Worm (Caenorhabditis elegans) whole organism, L1 larva: ENCODE measurements around the gene K05B2.4.

Experiments
- F16B12.6 ChIP-seq: fragments of 150-350 bp; optimal IDR thresholded peaks from 2 replicates; lab custom pipeline; 2014; ENCODE audit warnings: missing biosample characterization, missing genetic modification characterization
- Y116A8C.19 ChIP-seq: sonication (generic microtip); optimal IDR thresholded peaks from 2 replicates; lab custom pipeline; 2016; ENCODE audit warnings: missing compliant biosample characterization, missing genetic modification characterization, borderline replicate concordance
- ceh-8 ChIP-seq: fragments of 200-800 bp; sonication (Bioruptor generic); optimal IDR thresholded peaks from 2 replicates; lab custom pipeline; 2018; ENCODE audit warnings: mild to moderate bottlenecking, missing genetic modification characterization, moderate library complexity, missing compliant biosample characterization
- ceh-82 ChIP-seq, 3 experiments: fragments of 150-350 bp in 1 of 3; sonication (generic microtip) in 2 of 3; optimal IDR thresholded peaks; 2 replicates each; lab custom pipeline; 2014 to 2017; ENCODE audit warnings: missing biosample characterization in 3 of 3, missing genetic modification characterization in 3 of 3
- dpl-1 ChIP-seq, 3 experiments: fragments of 150-350 bp in 2 of 3; sonication (generic microtip) in 1 of 3; optimal IDR thresholded peaks; 2 replicates each; lab custom pipeline; 2014 to 2017; ENCODE audit warnings: missing biosample characterization in 3 of 3, missing genetic modification characterization in 3 of 3, missing genetic modification reagents in 3 of 3
- efl-3 ChIP-seq: fragments of 200-800 bp; sonication (Bioruptor generic); optimal IDR thresholded peaks from 2 replicates; lab custom pipeline; 2018; ENCODE audit warnings: mild to moderate bottlenecking, missing genetic modification characterization, missing compliant biosample characterization
- egl-13 ChIP-seq: sonication (generic microtip); optimal IDR thresholded peaks from 2 replicates; lab custom pipeline; 2016; ENCODE audit warnings: missing genotype, missing genetic modification reagents, missing genetic modification characterization, missing compliant biosample characterization
- elt-2 ChIP-seq: sonication (generic microtip); optimal IDR thresholded peaks from 2 replicates; lab custom pipeline; 2016; ENCODE audit warnings: missing genetic modification characterization, mild to moderate bottlenecking, inconsistent platforms, missing compliant biosample characterization, missing genetic modification reagents
- elt-3 ChIP-seq, 6 experiments: fragments of 150-350 bp in 1 of 6; sonication (generic microtip); optimal IDR thresholded peaks; 2 replicates each; lab custom pipeline; 2017 to 2018; ENCODE audit warnings: missing biosample characterization in 6 of 6, missing genetic modification characterization in 6 of 6, inconsistent platforms in 1 of 6
- ets-5 ChIP-seq: fragments of 200-800 bp; sonication (Bioruptor generic); IDR thresholded peaks from 2 replicates; pipeline ENCODE4 v1.3.6; 2022; ENCODE audit warnings: missing genetic modification characterization, missing compliant biosample characterization
- fkh-10 ChIP-seq: sonication (generic microtip); optimal IDR thresholded peaks from 2 replicates; lab custom pipeline; 2017; ENCODE audit warnings: missing biosample characterization, missing genetic modification reagents, missing genetic modification characterization
- fkh-8 ChIP-seq: sonication (generic microtip); optimal IDR thresholded peaks from 2 replicates; lab custom pipeline; 2016; ENCODE audit warnings: mild to moderate bottlenecking, missing genetic modification characterization, missing compliant biosample characterization
- hlh-17 ChIP-seq: fragments of 200-800 bp; sonication (Bioruptor generic); optimal IDR thresholded peaks from 2 replicates; lab custom pipeline; 2018; ENCODE audit warnings: missing genetic modification characterization, mild to moderate bottlenecking, missing compliant biosample characterization, moderate library complexity, borderline replicate concordance
- irx-1 ChIP-seq: sonication (generic microtip); optimal IDR thresholded peaks from 2 replicates; lab custom pipeline; 2016; ENCODE audit warnings: missing genetic modification characterization, missing compliant biosample characterization
- isw-1 ChIP-seq: fragments of 200-800 bp; sonication (Bioruptor generic); IDR thresholded peaks from 2 replicates; pipeline ENCODE4 v1.3.6; 2022; ENCODE audit warnings: missing genetic modification characterization, missing compliant biosample characterization
- lin-13 ChIP-seq: fragments of 150-350 bp; optimal IDR thresholded peaks from 2 replicates; lab custom pipeline; 2014; ENCODE audit warnings: missing biosample characterization, missing genetic modification reagents, missing genetic modification characterization
- lin-14 ChIP-seq: fragments of 200-800 bp; sonication (Bioruptor generic); optimal IDR thresholded peaks from 2 replicates; lab custom pipeline; 2018; ENCODE audit warnings: mild to moderate bottlenecking, missing genetic modification characterization, moderate library complexity, missing compliant biosample characterization
- lin-35 ChIP-seq, 2 experiments: fragments of 150-350 bp; optimal IDR thresholded peaks; 2 replicates each; lab custom pipeline; 2014; ENCODE audit warnings: missing biosample characterization in 2 of 2, missing genetic modification characterization in 2 of 2, missing genetic modification reagents in 2 of 2
- lin-39 ChIP-seq: fragments of 150-350 bp; optimal IDR thresholded peaks from 2 replicates; lab custom pipeline; 2014; ENCODE audit warnings: missing biosample characterization, missing genetic modification reagents, missing genetic modification characterization
- lsy-2 ChIP-seq, 2 experiments: fragments of 150-350 bp; optimal IDR thresholded peaks; 2 replicates each; lab custom pipeline; 2014; ENCODE audit warnings: missing biosample characterization in 2 of 2, missing genetic modification characterization in 2 of 2
- mab-9 ChIP-seq: fragments of 200-800 bp; sonication (Bioruptor generic); IDR thresholded peaks from 2 replicates; pipeline ENCODE4 v1.3.6; 2022; ENCODE audit warnings: missing genetic modification reagents, missing genetic modification characterization, missing compliant biosample characterization
- mdl-1 ChIP-seq, 2 experiments: fragments of 150-350 bp; optimal IDR thresholded peaks; 2 replicates each; lab custom pipeline; 2014 to 2017; ENCODE audit warnings: missing biosample characterization in 2 of 2, missing genetic modification characterization in 2 of 2, inconsistent platforms in 1 of 2
- mep-1 ChIP-seq: fragments of 150-350 bp; optimal IDR thresholded peaks from 2 replicates; lab custom pipeline; 2014; ENCODE audit warnings: missing biosample characterization, missing genetic modification characterization
- nhr-12 ChIP-seq: sonication (generic microtip); optimal IDR thresholded peaks from 2 replicates; lab custom pipeline; 2017; ENCODE audit warnings: missing biosample characterization, missing genetic modification characterization
- nhr-19 ChIP-seq: fragments of 200-800 bp; sonication (Bioruptor generic); conservative IDR thresholded peaks from 2 replicates; pipeline ENCODE4 v1.3.6; 2022; ENCODE audit warnings: missing genetic modification characterization, missing compliant biosample characterization
- nhr-20 ChIP-seq: sonication (generic microtip); optimal IDR thresholded peaks from 2 replicates; lab custom pipeline; 2016; ENCODE audit warnings: mild to moderate bottlenecking, missing genetic modification characterization, missing compliant biosample characterization
- nhr-71 ChIP-seq: sonication (generic microtip); optimal IDR thresholded peaks from 2 replicates; lab custom pipeline; 2016; ENCODE audit warnings: mild to moderate bottlenecking, missing genetic modification characterization, moderate library complexity, missing compliant biosample characterization
- nhr-76 ChIP-seq: sonication (generic microtip); optimal IDR thresholded peaks from 2 replicates; lab custom pipeline; 2017; ENCODE audit warnings: missing biosample characterization, missing genetic modification characterization
- nhr-77 ChIP-seq: fragments of 150-350 bp; optimal IDR thresholded peaks from 2 replicates; lab custom pipeline; 2014; ENCODE audit warnings: missing biosample characterization, missing genetic modification characterization
- pag-3 ChIP-seq: sonication (generic microtip); optimal IDR thresholded peaks from 2 replicates; lab custom pipeline; 2017; ENCODE audit warnings: missing genetic modification characterization, mild to moderate bottlenecking, missing compliant biosample characterization, antibody characterized with exemption, borderline replicate concordance; ENCODE audit not compliant: insufficient read depth
- pax-3 ChIP-seq: fragments of 200-800 bp; sonication (Bioruptor generic); optimal IDR thresholded peaks from 2 replicates; lab custom pipeline; 2018; ENCODE audit warnings: mild to moderate bottlenecking, missing genetic modification characterization, moderate library complexity, missing compliant biosample characterization
- rnt-1 ChIP-seq: sonication (generic microtip); optimal IDR thresholded peaks from 2 replicates; lab custom pipeline; 2016; ENCODE audit warnings: mild to moderate bottlenecking, missing genetic modification characterization, moderate library complexity, missing compliant biosample characterization
- swsn-7 ChIP-seq: sonication (generic microtip); optimal IDR thresholded peaks from 2 replicates; lab custom pipeline; 2016; ENCODE audit warnings: missing genetic modification characterization, missing compliant biosample characterization
- tbx-2 ChIP-seq: sonication (generic microtip); optimal IDR thresholded peaks from 2 replicates; lab custom pipeline; 2016; ENCODE audit warnings: missing genetic modification characterization, missing compliant biosample characterization
- tlp-1 ChIP-seq: fragments of 150-350 bp; optimal IDR thresholded peaks from 2 replicates; lab custom pipeline; 2014; ENCODE audit warnings: missing biosample characterization, missing genetic modification characterization
- unc-62 ChIP-seq: fragments of 150-350 bp; optimal IDR thresholded peaks from 2 replicates; lab custom pipeline; 2014; ENCODE audit warnings: missing biosample characterization, missing genetic modification reagents, missing genetic modification characterization
- zip-4 ChIP-seq: fragments of 200-800 bp; sonication (Bioruptor generic); optimal IDR thresholded peaks from 2 replicates; lab custom pipeline; 2018; ENCODE audit warnings: mild to moderate bottlenecking, missing genetic modification characterization, moderate library complexity, missing compliant biosample characterization
- ztf-11 ChIP-seq, 2 experiments: sonication (generic microtip); optimal IDR thresholded peaks; 2 replicates each; lab custom pipeline; 2016 to 2017; ENCODE audit warnings: missing genetic modification characterization in 2 of 2, missing biosample characterization in 1 of 2, missing compliant biosample characterization in 1 of 2
- ztf-4 ChIP-seq: fragments of 150-350 bp; optimal IDR thresholded peaks from 2 replicates; lab custom pipeline; 2014; ENCODE audit warnings: missing biosample characterization, missing genetic modification characterization

The K05B2.4 gene

ce11 chrX:4900685-4901084, 20.1 kb downstream of the K05B2.4 start, which contains the start of gene T07F12.4:
TSS of gene T07F12.4 (minus strand) at chrX:4900814.
- TF ChIP-seq mep-1 (tag; lab: Kevin White, UChicago) (no peak), tlp-1 (tag; lab: Kevin White, UChicago) (no peak), elt-3 (tag; optimal IDR thresholded peaks at IDR 0.05; lab: Kevin White, UChicago) (no peak), pag-3 (tag; lab: Kevin White, UChicago) (no peak), lsy-2 (tag; optimal IDR thresholded peaks at IDR 0.05; lab: Kevin White, UChicago) (no peak), dpl-1 (GFP tag; optimal IDR thresholded peaks at IDR 0.05; lab: Kevin White, UChicago) (no peak), nhr-19 (GFP tag; lab: Robert Waterston, UW) (no peak), egl-13 (tag; lab: Kevin White, UChicago) (no peak)

ce11 chrX:4899623-4900022, 21.2 kb downstream of the K05B2.4 start:
- TF ChIP-seq lin-35 (GFP tag; optimal IDR thresholded peaks at IDR 0.05; lab: Kevin White, UChicago) (no peak), F16B12.6 (tag; lab: Kevin White, UChicago) (no peak), elt-3 (tag; optimal IDR thresholded peaks at IDR 0.05; lab: Kevin White, UChicago) (no peak), lin-39 (peak; percentile 22), isw-1 (peak; percentile 54), mab-9 (GFP tag; lab: Robert Waterston, UW) (no peak), ets-5 (no peak), ztf-4 (tag; lab: Kevin White, UChicago) (no peak), Y116A8C.19 (no peak), mep-1 (tag; lab: Kevin White, UChicago) (no peak), ztf-11 (tag; optimal IDR thresholded peaks at IDR 0.05; lab: Kevin White, UChicago) (no peak), rnt-1 (tag; lab: Kevin White, UChicago) (peak; percentile 70), nhr-71 (peak; percentile 51), nhr-77 (tag; lab: Kevin White, UChicago) (no peak), zip-4 (GFP tag; lab: Kevin White, UChicago) (peak; percentile 16), lsy-2 (tag; optimal IDR thresholded peaks at IDR 0.05; lab: Kevin White, UChicago) (peak in 1 of 2 experiments; percentile 3), nhr-12 (tag; lab: Kevin White, UChicago) (no peak), irx-1 (tag; lab: Kevin White, UChicago) (no peak), lin-14 (GFP tag; lab: Kevin White, UChicago) (peak; percentile 93), hlh-17 (GFP tag; lab: Kevin White, UChicago) (no peak), ceh-8 (peak; percentile 24), efl-3 (no peak), nhr-20 (tag; lab: Kevin White, UChicago) (peak; percentile 1), ceh-82 (tag; optimal IDR thresholded peaks at IDR 0.05; lab: Kevin White, UChicago) (peak in 1 of 3 experiments; percentile 28), tlp-1 (tag; lab: Kevin White, UChicago) (no peak), elt-2 (peak; percentile 2), pax-3 (peak; percentile 40), dpl-1 (GFP tag; optimal IDR thresholded peaks at IDR 0.05; lab: Kevin White, UChicago) (no peak), lin-13 (GFP tag; lab: Kevin White, UChicago) (no peak), tbx-2 (tag; lab: Kevin White, UChicago) (no peak), nhr-76 (tag; lab: Kevin White, UChicago) (no peak), fkh-8 (peak; percentile 51), swsn-7 (tag; lab: Kevin White, UChicago) (peak; percentile 30), nhr-19 (GFP tag; lab: Robert Waterston, UW) (peak; percentile 58), mdl-1 (tag; optimal IDR thresholded peaks at IDR 0.05; lab: Kevin White, UChicago) (peak in 1 of 2 experiments; percentile 5), unc-62 (GFP tag; lab: Kevin White, UChicago) (no peak), fkh-10 (GFP tag; lab: Kevin White, UChicago) (peak; percentile 41)
